Fruit fly (Drosophila melanogaster) whole organism, prepupa: ENCODE measurements around the gene sofe.

Experiments
- CG11762 ChIP-seq: fragments of 200-800 bp; sonication (Bioruptor generic); optimal IDR thresholded peaks from 3 replicates; lab custom pipeline; 2016; ENCODE audit warnings: missing biosample characterization, missing genetic modification characterization; ENCODE audit not compliant: insufficient read depth
- CG16779 ChIP-seq: fragments of 200-800 bp; sonication (Bioruptor generic); optimal IDR thresholded peaks from 3 replicates; lab custom pipeline; 2017; ENCODE audit warnings: missing biosample characterization, mild to moderate bottlenecking, missing genetic modification characterization
- CG31627 ChIP-seq: fragments of 200-800 bp; sonication (Bioruptor generic); optimal IDR thresholded peaks from 3 replicates; lab custom pipeline; 2016; ENCODE audit warnings: missing biosample characterization, missing genetic modification characterization
- CG6163 ChIP-seq: fragments of 200-800 bp; sonication (Bioruptor generic); IDR thresholded peaks from 3 replicates; pipeline ENCODE4 v1.3.6; 2022; ENCODE audit warnings: missing biosample characterization, missing genetic modification characterization
- CG8119 ChIP-seq: fragments of 200-800 bp; sonication (Bioruptor generic); IDR thresholded peaks from 3 replicates; pipeline ENCODE4 v1.3.6; 2022; ENCODE audit warnings: missing biosample characterization, missing genetic modification characterization
- Eip93F ChIP-seq: fragments of 200-800 bp; sonication (Bioruptor generic); optimal IDR thresholded peaks from 2 replicates; lab custom pipeline; 2016; ENCODE audit warnings: missing biosample characterization, mild to moderate bottlenecking, missing genetic modification characterization
- Ets96B ChIP-seq: fragments of 200-800 bp; optimal IDR thresholded peaks from 2 replicates; lab custom pipeline; 2019; ENCODE audit warnings: missing biosample characterization, mild to moderate bottlenecking, missing genetic modification characterization, moderate library complexity
- Gug ChIP-seq: fragments of 200-800 bp; sonication (Bioruptor generic); IDR thresholded peaks from 2 replicates; pipeline ENCODE4 v1.3.6; 2022; ENCODE audit warnings: missing biosample characterization, missing genetic modification characterization
- Sox102F ChIP-seq: fragments of 200-800 bp; sonication (Bioruptor generic); optimal IDR thresholded peaks from 2 replicates; lab custom pipeline; 2016; ENCODE audit warnings: missing biosample characterization, mild to moderate bottlenecking, missing genetic modification characterization
- dac ChIP-seq: fragments of 200-800 bp; sonication (Bioruptor generic); optimal IDR thresholded peaks from 2 replicates; lab custom pipeline; 2017; ENCODE audit warnings: missing biosample characterization, mild to moderate bottlenecking, missing genetic modification characterization
- lz ChIP-seq: fragments of 200-800 bp; sonication (Bioruptor generic); optimal IDR thresholded peaks from 3 replicates; lab custom pipeline; 2016; ENCODE audit warnings: missing biosample characterization, missing genetic modification characterization
- salr ChIP-seq, 2 experiments: fragments of 200-800 bp; sonication (Bioruptor generic); optimal IDR thresholded peaks; 3 replicates each; lab custom pipeline; 2016 to 2018; ENCODE audit warnings: missing biosample characterization in 2 of 2, missing genetic modification characterization in 2 of 2, mild to moderate bottlenecking in 1 of 2

DNA sequence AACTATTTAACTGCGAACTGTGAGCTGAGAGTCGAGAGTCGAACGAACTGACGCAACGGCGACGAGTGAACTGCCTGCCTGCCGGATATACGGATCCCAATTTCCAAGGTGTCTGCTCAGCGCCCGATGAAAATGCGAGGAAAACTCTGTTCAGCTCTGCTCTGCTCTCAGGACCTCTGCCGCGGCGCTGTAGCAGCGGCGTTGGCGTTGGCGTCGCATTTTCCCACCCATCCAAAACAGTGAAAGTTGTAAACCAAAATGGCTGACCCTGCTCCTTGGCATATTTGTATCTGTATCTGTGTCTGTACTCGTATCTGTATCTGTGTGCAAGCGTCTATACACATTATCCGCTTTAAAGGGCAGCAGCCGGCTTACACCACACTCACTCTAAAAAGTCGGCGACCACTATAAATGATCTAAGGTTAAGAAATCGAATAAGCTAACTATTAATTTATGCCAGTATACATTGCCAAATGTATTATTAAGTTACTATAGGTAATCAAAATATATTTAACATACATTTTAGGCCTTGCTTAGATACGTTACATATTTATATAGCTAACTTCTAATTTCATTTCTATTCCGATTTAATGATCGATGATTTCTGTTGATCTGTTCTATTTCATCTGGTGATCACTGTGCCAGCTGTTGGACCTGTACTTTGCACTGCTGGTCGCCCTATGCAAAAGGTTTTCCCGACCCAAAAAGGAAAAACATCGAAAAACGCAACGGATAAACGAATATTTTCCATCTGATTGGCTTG is 34.4 kb downstream of the sofe start:
- no peak for TF ChIP-seq Gug (GFP tag; lab: Robert Waterston, UW)
- TF ChIP-seq CG31627 = no peak
- no peak for TF ChIP-seq CG6163 (GFP tag; lab: Robert Waterston, UW)
- no peak for TF ChIP-seq CG16779
- TF ChIP-seq CG11762 = no peak
- TF ChIP-seq Sox102F (GFP tag; lab: Kevin White, UChicago) = no peak
- no peak for TF ChIP-seq CG8119 (GFP tag; lab: Robert Waterston, UW)
- TF ChIP-seq Eip93F (GFP tag; lab: Kevin White, UChicago) = no peak
- no peak for TF ChIP-seq dac (GFP tag; lab: Kevin White, UChicago)
- no peak for TF ChIP-seq lz
- TF ChIP-seq Ets96B (tag; lab: Kevin White, UChicago) = no peak
- TF ChIP-seq salr (GFP tag; optimal IDR thresholded peaks at IDR 0.05; lab: Kevin White, UChicago) = no peak
